Fruit fly (Drosophila melanogaster): ENCODE measurements around the gene CG10068.

CG10068 gene

dm6 chr3R:7089522-7090336 lies 38.1 kb downstream of the CG10068 start:
- TF ChIP-seq HLH106 (tag; optimal IDR thresholded peaks at IDR 0.05) (peak; percentile 10), Rel (GFP tag; optimal IDR thresholded peaks at IDR 0.05) (no peak), Rel (tag; optimal IDR thresholded peaks at IDR 0.05) (peak; percentile 17), rgr (GFP tag; optimal IDR thresholded peaks at IDR 0.05) (no peak)

- peak; percentile 13 for TF ChIP-seq Hnf4 (GFP tag; optimal IDR thresholded peaks at IDR 0.05)
- TF ChIP-seq lola (GFP tag; optimal IDR thresholded peaks at IDR 0.05) = no peak
- peak; percentile 27 for TF ChIP-seq brk (GFP tag; optimal IDR thresholded peaks at IDR 0.05)
- TF ChIP-seq br (GFP tag; optimal IDR thresholded peaks at IDR 0.05) = no peak
- TF ChIP-seq Jra (GFP tag; optimal IDR thresholded peaks at IDR 0.05) = peak; percentile 30
- no peak for TF ChIP-seq fru (GFP tag; optimal IDR thresholded peaks at IDR 0.05)
- no peak for TF ChIP-seq Mio (GFP tag; optimal IDR thresholded peaks at IDR 0.05)
- TF ChIP-seq CrebA (GFP tag; optimal IDR thresholded peaks at IDR 0.05; ENCODE audit: borderline replicate concordance) = no peak
- TF ChIP-seq Rel (GFP tag; optimal IDR thresholded peaks at IDR 0.05) = no peak
- TF ChIP-seq Rel (tag; optimal IDR thresholded peaks at IDR 0.05) = peak; percentile 33
Observed at dm6 chr3R:7088837-7089361, 38.9 kb downstream of the CG10068 start.

dm6 chr3R:7087904-7088303 lies 39.9 kb downstream of the CG10068 start:
- no peak for TF ChIP-seq GATAd (GFP tag; optimal IDR thresholded peaks at IDR 0.05)

- TF ChIP-seq Rel (GFP tag; optimal IDR thresholded peaks at IDR 0.05) = no peak
- TF ChIP-seq Rel (tag; optimal IDR thresholded peaks at IDR 0.05) = no peak
- no peak for TF ChIP-seq dl (GFP tag; optimal IDR thresholded peaks at IDR 0.05; ENCODE audit: insufficient read depth in 1 of 2, partially characterized antibody in 2 of 2)
- no peak for TF ChIP-seq Vsx2 (GFP tag; optimal IDR thresholded peaks at IDR 0.05; ENCODE audit: partially characterized antibody)
- TF ChIP-seq Abd-B (GFP tag; optimal IDR thresholded peaks at IDR 0.05) = no peak
- no peak for TF ChIP-seq Sp1 (GFP tag; optimal IDR thresholded peaks at IDR 0.05)
- TF ChIP-seq sv (GFP tag; optimal IDR thresholded peaks at IDR 0.05) = no peak
- TF ChIP-seq pan (optimal IDR thresholded peaks at IDR 0.05) = no peak
- no peak for TF ChIP-seq h (GFP tag; optimal IDR thresholded peaks at IDR 0.05)
- no peak for TF ChIP-seq jim (GFP tag; optimal IDR thresholded peaks at IDR 0.05)
- no peak for TF ChIP-seq CrebA (GFP tag; optimal IDR thresholded peaks at IDR 0.05; ENCODE audit: borderline replicate concordance)
- no peak for TF ChIP-seq HLH106 (tag; optimal IDR thresholded peaks at IDR 0.05)
- TF ChIP-seq sage (GFP tag; optimal IDR thresholded peaks at IDR 0.05) = no peak
- no peak for TF ChIP-seq dsf (GFP tag; optimal IDR thresholded peaks at IDR 0.05; ENCODE audit: borderline replicate concordance)
- TF ChIP-seq usp (GFP tag; optimal IDR thresholded peaks at IDR 0.05) = no peak
- no peak for TF ChIP-seq lola (GFP tag; optimal IDR thresholded peaks at IDR 0.05)
- no peak for TF ChIP-seq GATAd (GFP tag; optimal IDR thresholded peaks at IDR 0.05)
- TF ChIP-seq Mio (GFP tag; optimal IDR thresholded peaks at IDR 0.05) = no peak
Observed at dm6 chr3R:7087201-7087505, 40.7 kb downstream of the CG10068 start.

- TF ChIP-seq Dif (GFP tag; optimal IDR thresholded peaks at IDR 0.05; ENCODE audit: partially characterized antibody) (peak; percentile 87), tai (GFP tag; optimal IDR thresholded peaks at IDR 0.05) (no peak), Dfd (GFP tag; optimal IDR thresholded peaks at IDR 0.05) (no peak), Hnf4 (GFP tag; optimal IDR thresholded peaks at IDR 0.05) (peak; percentile 91), sv (GFP tag; optimal IDR thresholded peaks at IDR 0.05) (peak; percentile 52), pan (optimal IDR thresholded peaks at IDR 0.05) (no peak), psq (GFP tag; optimal IDR thresholded peaks at IDR 0.05) (peak; percentile 48), OdsH (GFP tag; optimal IDR thresholded peaks at IDR 0.05) (peak; percentile 66), woc (GFP tag; optimal IDR thresholded peaks at IDR 0.05) (peak; percentile 42), Hr78 (GFP tag; optimal IDR thresholded peaks at IDR 0.05) (no peak), Jra (GFP tag; optimal IDR thresholded peaks at IDR 0.05) (peak; percentile 86), Mio (GFP tag; optimal IDR thresholded peaks at IDR 0.05) (no peak), Rel (GFP tag; optimal IDR thresholded peaks at IDR 0.05) (no peak), Rel (tag; optimal IDR thresholded peaks at IDR 0.05) (peak; percentile 88), foxo (GFP tag; optimal IDR thresholded peaks at IDR 0.05) (peak in 1 of 2 experiments; percentile 71), dl (GFP tag; optimal IDR thresholded peaks at IDR 0.05; ENCODE audit: insufficient read depth in 1 of 2, partially characterized antibody in 2 of 2) (peak; percentile 9 to 27), dmrt93B (GFP tag; optimal IDR thresholded peaks at IDR 0.05) (no peak), Vsx2 (GFP tag; optimal IDR thresholded peaks at IDR 0.05; ENCODE audit: partially characterized antibody) (no peak), CG32264 (GFP tag; optimal IDR thresholded peaks at IDR 0.05) (no peak), HLH106 (tag; optimal IDR thresholded peaks at IDR 0.05) (peak; percentile 19), sage (GFP tag; optimal IDR thresholded peaks at IDR 0.05) (peak; percentile 55), lola (GFP tag; optimal IDR thresholded peaks at IDR 0.05) (no peak), N (GFP tag; optimal IDR thresholded peaks at IDR 0.05) (no peak), Sp1 (GFP tag; optimal IDR thresholded peaks at IDR 0.05) (peak; percentile 76), Hr83 (GFP tag; optimal IDR thresholded peaks at IDR 0.05; ENCODE audit: poor library complexity, severe bottlenecking) (peak; percentile 94), CG9705 (GFP tag; optimal IDR thresholded peaks at IDR 0.05) (no peak)
Observed at dm6 chr3R:7086377-7087200, 41.2 kb downstream of the CG10068 start, which contains the start of gene alphaTub84B. alphaTub84B (plus strand) TSS chr3R:7086599.
